Fruit fly (Drosophila melanogaster) whole organism, embryonic: ENCODE results near the gene CG43354.
A peak's percentile ranks its signal among the peaks of the same experiment; 100 is the strongest.

Experiments
- CG11504 ChIP-seq: fragments of 200-800 bp; sonication (Bioruptor generic); optimal IDR thresholded peaks from 3 replicates; lab custom pipeline; 2019; ENCODE audit warnings: missing biosample characterization, mild to moderate bottlenecking, missing genetic modification characterization, moderate library complexity
- Jarid2 ChIP-seq: fragments of 200-800 bp; sonication (Bioruptor generic); optimal IDR thresholded peaks from 3 replicates; lab custom pipeline; 2017; ENCODE audit warnings: mild to moderate bottlenecking, missing biosample characterization, missing genetic modification reagents, missing genetic modification characterization
- Usf ChIP-seq: fragments of 200-800 bp; sonication (Bioruptor generic); optimal IDR thresholded peaks from 2 replicates; lab custom pipeline; 2017; ENCODE audit warnings: missing genotype, missing biosample characterization, missing genetic modification characterization

dm6 chr2L:18311564-18312279 is 2.5 kb upstream of the CG43354 start:
- TF ChIP-seq Usf (GFP tag; lab: Kevin White, UChicago) (no peak), CG11504 (tag; lab: Kevin White, UChicago) (peak; percentile 98), Jarid2 (no peak)
